Worm (Caenorhabditis elegans) whole organism, L2 larva: ENCODE data around the gene nhr-260.

Experiments
- F13H6.1 ChIP-seq: sonication (generic microtip); optimal IDR thresholded peaks from 2 replicates; lab custom pipeline; 2016; ENCODE audit warnings: missing genetic modification characterization, missing compliant biosample characterization
- R02D3.7 ChIP-seq: fragments of 150-350 bp; optimal IDR thresholded peaks from 2 replicates; lab custom pipeline; 2014; ENCODE audit warnings: missing biosample characterization, missing genetic modification characterization
- ZK546.5 ChIP-seq: sonication (generic microtip); optimal IDR thresholded peaks from 2 replicates; lab custom pipeline; 2017; ENCODE audit warnings: missing biosample characterization, missing genetic modification characterization
- alr-1 ChIP-seq: fragments of 150-350 bp; optimal IDR thresholded peaks from 2 replicates; lab custom pipeline; 2014; ENCODE audit warnings: missing biosample characterization, missing genetic modification characterization
- aly-2 ChIP-seq: fragments of 150-350 bp; optimal IDR thresholded peaks from 2 replicates; lab custom pipeline; 2014; ENCODE audit warnings: missing biosample characterization, missing genetic modification characterization
- ceh-16 ChIP-seq: fragments of 150-350 bp; optimal IDR thresholded peaks from 2 replicates; lab custom pipeline; 2014; ENCODE audit warnings: missing biosample characterization, missing genetic modification characterization
- dmd-4 ChIP-seq: sonication (generic microtip); optimal IDR thresholded peaks from 2 replicates; lab custom pipeline; 2017; ENCODE audit warnings: missing biosample characterization, missing genetic modification characterization
- elt-3 ChIP-seq: sonication (generic microtip); optimal IDR thresholded peaks from 2 replicates; lab custom pipeline; 2017; ENCODE audit warnings: missing biosample characterization, missing genetic modification characterization
- fos-1 ChIP-seq: fragments of 150-350 bp; optimal IDR thresholded peaks from 2 replicates; lab custom pipeline; 2014; ENCODE audit warnings: missing biosample characterization, missing genetic modification characterization
- gmeb-1 ChIP-seq: fragments of 150-350 bp; optimal IDR thresholded peaks from 2 replicates; lab custom pipeline; 2014; ENCODE audit warnings: missing biosample characterization, missing genetic modification characterization
- lin-13 ChIP-seq: fragments of 150-350 bp; optimal IDR thresholded peaks from 2 replicates; lab custom pipeline; 2014; ENCODE audit warnings: missing biosample characterization, missing genetic modification reagents, missing genetic modification characterization
- lin-39 ChIP-seq: fragments of 150-350 bp; optimal IDR thresholded peaks from 2 replicates; lab custom pipeline; 2014; ENCODE audit warnings: missing biosample characterization, missing genetic modification reagents, missing genetic modification characterization
- lsy-2 ChIP-seq, 2 experiments: fragments of 150-350 bp in 1 of 2; sonication (generic microtip) in 1 of 2; optimal IDR thresholded peaks; 2 replicates each; lab custom pipeline; 2014 to 2017; ENCODE audit warnings: missing biosample characterization in 2 of 2, missing genetic modification characterization in 2 of 2
- mab-5 ChIP-seq: fragments of 150-350 bp; optimal IDR thresholded peaks from 2 replicates; lab custom pipeline; 2014; ENCODE audit warnings: missing biosample characterization, missing genetic modification characterization
- mbf-1 ChIP-seq: sonication (generic microtip); optimal IDR thresholded peaks from 2 replicates; lab custom pipeline; 2017; ENCODE audit warnings: missing biosample characterization, missing genetic modification characterization
- mdl-1 ChIP-seq, 2 experiments: fragments of 150-350 bp in 1 of 2; sonication (generic microtip) in 1 of 2; optimal IDR thresholded peaks; 2 replicates each; lab custom pipeline; 2017; ENCODE audit warnings: missing biosample characterization in 2 of 2, missing genetic modification characterization in 2 of 2
- nhr-10 ChIP-seq: sonication (generic microtip); optimal IDR thresholded peaks from 2 replicates; lab custom pipeline; 2017; ENCODE audit warnings: missing biosample characterization, missing genetic modification characterization
- nhr-11 ChIP-seq: fragments of 150-350 bp; optimal IDR thresholded peaks from 2 replicates; lab custom pipeline; 2014; ENCODE audit warnings: missing biosample characterization, missing genetic modification characterization
- nhr-129 ChIP-seq: fragments of 150-350 bp; optimal IDR thresholded peaks from 2 replicates; lab custom pipeline; 2014; ENCODE audit warnings: missing biosample characterization, missing genetic modification characterization
- nhr-21 ChIP-seq: fragments of 150-350 bp; optimal IDR thresholded peaks from 2 replicates; lab custom pipeline; 2014; ENCODE audit warnings: missing biosample characterization, missing genetic modification characterization
- nhr-23 ChIP-seq: fragments of 150-350 bp; optimal IDR thresholded peaks from 2 replicates; lab custom pipeline; 2014; ENCODE audit warnings: missing biosample characterization, missing genetic modification reagents, missing genetic modification characterization
- nhr-237 ChIP-seq: fragments of 150-350 bp; optimal IDR thresholded peaks from 2 replicates; lab custom pipeline; 2014; ENCODE audit warnings: missing biosample characterization, missing genetic modification characterization
- nhr-25 ChIP-seq: fragments of 150-350 bp; sonication (generic microtip); optimal IDR thresholded peaks from 3 replicates; lab custom pipeline; 2014; ENCODE audit warnings: missing biosample characterization, missing genetic modification characterization
- nhr-77 ChIP-seq: fragments of 150-350 bp; optimal IDR thresholded peaks from 2 replicates; lab custom pipeline; 2014; ENCODE audit warnings: missing biosample characterization, missing genetic modification characterization
- peb-1 ChIP-seq: fragments of 150-350 bp; optimal IDR thresholded peaks from 2 replicates; lab custom pipeline; 2014; ENCODE audit warnings: missing biosample characterization, missing genetic modification characterization
- sem-4 ChIP-seq: fragments of 150-350 bp; optimal IDR thresholded peaks from 2 replicates; lab custom pipeline; 2014; ENCODE audit warnings: missing biosample characterization, missing genetic modification reagents, missing genetic modification characterization
- skn-1 ChIP-seq: sonication (generic microtip); optimal IDR thresholded peaks from 2 replicates; lab custom pipeline; 2017; ENCODE audit warnings: missing biosample characterization, missing genetic modification characterization
- sma-9 ChIP-seq, 2 experiments: fragments of 150-350 bp in 1 of 2; sonication (generic microtip) in 1 of 2; optimal IDR thresholded peaks; 2 replicates each; lab custom pipeline; 2014 to 2016; ENCODE audit warnings: missing genetic modification characterization in 2 of 2, mild to moderate bottlenecking in 1 of 2, missing biosample characterization in 1 of 2, missing compliant biosample characterization in 1 of 2, missing genetic modification reagents in 1 of 2, moderate library complexity in 1 of 2
- snpc-4 ChIP-seq: fragments of 150-350 bp; optimal IDR thresholded peaks from 2 replicates; lab custom pipeline; 2014; ENCODE audit warnings: missing biosample characterization, missing genetic modification characterization
- unc-55 ChIP-seq: fragments of 150-350 bp; sonication (generic microtip); optimal IDR thresholded peaks from 3 replicates; lab custom pipeline; 2014; ENCODE audit warnings: missing biosample characterization, missing genetic modification reagents, missing genetic modification characterization
- unc-62 ChIP-seq: fragments of 150-350 bp; optimal IDR thresholded peaks from 2 replicates; lab custom pipeline; 2014; ENCODE audit warnings: missing biosample characterization, missing genetic modification reagents, missing genetic modification characterization
- zag-1 ChIP-seq: fragments of 150-350 bp; optimal IDR thresholded peaks from 2 replicates; lab custom pipeline; 2014; ENCODE audit warnings: missing biosample characterization, missing genetic modification characterization
- ztf-1 ChIP-seq: fragments of 200-800 bp; sonication (Bioruptor generic); conservative IDR thresholded peaks from 2 replicates; pipeline ENCODE4 v1.3.6; 2022; ENCODE audit warnings: missing genetic modification characterization, missing compliant biosample characterization

The nhr-260 gene

DNA sequence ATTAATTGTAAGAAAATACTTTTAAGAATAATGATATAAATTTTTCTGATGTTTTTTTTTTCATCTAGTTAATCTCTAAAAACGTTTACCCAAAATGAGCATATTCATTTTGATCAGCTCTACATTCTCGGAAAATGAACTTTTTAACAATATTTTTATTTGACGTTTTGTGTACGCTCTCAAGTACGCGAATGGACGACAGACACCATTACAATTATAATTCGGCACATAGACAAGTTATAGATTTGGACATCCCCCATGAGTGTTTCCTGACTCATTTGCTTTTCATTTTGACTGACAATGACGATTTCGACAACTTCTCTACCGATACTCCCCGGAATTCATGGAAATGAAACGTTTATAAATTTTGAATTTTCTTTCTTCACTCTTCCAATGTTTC is 12.3 kb downstream of the nhr-260 start, which contains the start of gene sru-27:
sru-27 (plus strand) TSS at position 301 of the 400 bp plus-strand sequence.
- TF ChIP-seq sem-4 (tag; lab: Kevin White, UChicago) (no peak), unc-62 (no peak), lin-39 (no peak), unc-55 (GFP tag; lab: Kevin White, UChicago) (no peak), nhr-77 (tag; lab: Kevin White, UChicago) (no peak), fos-1 (tag; lab: Kevin White, UChicago) (no peak), lsy-2 (tag; optimal IDR thresholded peaks at IDR 0.05; lab: Kevin White, UChicago) (no peak), ceh-16 (no peak), skn-1 (no peak), alr-1 (no peak), nhr-23 (tag; lab: Kevin White, UChicago) (no peak)

DNA sequence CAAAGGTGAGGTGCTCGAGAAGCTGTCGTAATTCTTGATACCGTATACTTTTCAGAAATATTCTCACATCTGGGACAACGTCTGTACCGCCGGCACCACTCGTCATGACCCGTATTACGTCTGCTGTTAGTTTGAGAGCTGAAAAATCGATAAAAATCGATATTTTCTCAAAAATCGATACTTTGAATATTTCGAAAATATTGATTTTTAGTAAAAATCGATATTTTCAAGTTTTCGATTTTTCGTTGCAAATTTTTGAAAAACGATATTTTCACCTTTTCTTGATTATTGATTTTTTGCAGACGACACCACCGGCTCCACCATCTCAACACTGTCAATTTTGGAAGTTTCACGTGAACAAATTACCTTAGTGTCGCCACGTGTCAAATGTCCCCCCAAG is 15.7 kb downstream of the nhr-260 start:
- TF ChIP-seq aly-2 (tag; lab: Kevin White, UChicago) (no peak), mbf-1 (tag; lab: Kevin White, UChicago) (no peak), nhr-11 (tag; lab: Kevin White, UChicago) (no peak), skn-1 (no peak), lsy-2 (tag; optimal IDR thresholded peaks at IDR 0.05; lab: Kevin White, UChicago) (no peak), elt-3 (tag; lab: Kevin White, UChicago) (no peak), ZK546.5 (no peak), ceh-16 (no peak), sma-9 (GFP tag; optimal IDR thresholded peaks at IDR 0.05; lab: Kevin White, UChicago) (no peak), sma-9 (tag; optimal IDR thresholded peaks at IDR 0.05; lab: Kevin White, UChicago) (no peak), snpc-4 (tag; lab: Kevin White, UChicago) (no peak), lin-13 (no peak), gmeb-1 (tag; lab: Kevin White, UChicago) (no peak), nhr-10 (tag; lab: Kevin White, UChicago) (no peak), zag-1 (tag; lab: Kevin White, UChicago) (no peak), lin-39 (no peak), nhr-77 (tag; lab: Kevin White, UChicago) (no peak), ztf-1 (no peak), alr-1 (no peak), R02D3.7 (tag; lab: Kevin White, UChicago) (no peak)

DNA sequence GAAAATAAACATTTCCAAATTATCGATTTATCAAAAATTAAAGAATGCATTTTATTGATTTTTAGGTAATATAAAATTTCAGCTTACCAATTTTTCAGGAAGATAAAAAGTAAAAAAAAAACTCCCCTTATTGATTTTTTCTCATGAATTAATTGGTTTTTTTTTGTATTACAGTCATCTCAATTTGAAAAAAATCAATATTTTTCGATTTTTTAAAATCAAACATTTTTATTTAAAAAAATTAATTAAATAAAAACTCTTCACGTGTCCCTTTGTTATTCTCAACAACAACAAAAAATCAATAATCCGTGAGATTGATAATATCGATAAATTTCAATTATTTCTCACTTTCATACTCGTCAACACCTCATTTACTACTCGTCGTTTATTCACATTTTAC is 16.1 kb downstream of the nhr-260 start, which contains the start of gene C38C3.3:
C38C3.3 (plus strand) TSS at position 301 of the 400 bp plus-strand sequence.
- no peak for TF ChIP-seq unc-55 (GFP tag; lab: Kevin White, UChicago)
- TF ChIP-seq zag-1 (tag; lab: Kevin White, UChicago), result no peak
- no peak for TF ChIP-seq elt-3 (tag; lab: Kevin White, UChicago)
- TF ChIP-seq skn-1, result no peak
- no peak for TF ChIP-seq sma-9 (GFP tag; optimal IDR thresholded peaks at IDR 0.05; lab: Kevin White, UChicago)
- no peak for TF ChIP-seq sma-9 (tag; optimal IDR thresholded peaks at IDR 0.05; lab: Kevin White, UChicago)
- TF ChIP-seq nhr-25 (tag; lab: Kevin White, UChicago), result no peak
- no peak for TF ChIP-seq snpc-4 (tag; lab: Kevin White, UChicago)
- TF ChIP-seq mbf-1 (tag; lab: Kevin White, UChicago), result no peak
- no peak for TF ChIP-seq nhr-21 (tag; lab: Kevin White, UChicago)

DNA sequence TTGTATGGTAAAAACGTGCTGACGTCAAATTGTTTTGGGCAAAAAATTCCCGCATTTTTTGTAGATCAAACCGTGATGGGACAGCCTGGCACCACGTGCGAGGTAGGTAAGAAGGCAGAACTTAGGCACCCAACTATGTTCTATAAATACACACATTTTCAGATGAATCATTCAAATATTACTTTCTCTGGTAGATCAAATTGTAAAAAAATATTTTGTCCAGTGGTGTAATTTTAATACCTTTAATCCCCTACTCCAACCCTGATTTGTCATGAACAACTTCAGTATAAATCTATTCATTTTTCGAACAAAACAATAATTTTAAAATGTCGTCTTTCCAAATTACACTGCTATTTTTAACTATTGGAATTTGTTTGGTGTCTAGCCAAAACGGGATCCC is 17.0 kb downstream of the nhr-260 start, which contains the start of gene spig-7:
spig-7 (plus strand) TSS at position 301 of the 400 bp plus-strand sequence.
- TF ChIP-seq R02D3.7 (tag; lab: Kevin White, UChicago), result no peak
- no peak for TF ChIP-seq alr-1
- no peak for TF ChIP-seq nhr-129
- no peak for TF ChIP-seq sma-9 (GFP tag; optimal IDR thresholded peaks at IDR 0.05; lab: Kevin White, UChicago)
- no peak for TF ChIP-seq sma-9 (tag; optimal IDR thresholded peaks at IDR 0.05; lab: Kevin White, UChicago)
- no peak for TF ChIP-seq nhr-237 (tag; lab: Kevin White, UChicago)
- no peak for TF ChIP-seq peb-1 (tag; lab: Kevin White, UChicago)
- no peak for TF ChIP-seq lin-13
- TF ChIP-seq ceh-16, result no peak
- TF ChIP-seq unc-55 (GFP tag; lab: Kevin White, UChicago), result no peak
- no peak for TF ChIP-seq skn-1
- no peak for TF ChIP-seq sem-4 (tag; lab: Kevin White, UChicago)
- no peak for TF ChIP-seq nhr-11 (tag; lab: Kevin White, UChicago)
- TF ChIP-seq nhr-25 (tag; lab: Kevin White, UChicago), result no peak
- TF ChIP-seq F13H6.1 (tag; lab: Kevin White, UChicago), result no peak
- TF ChIP-seq mab-5 (tag; lab: Kevin White, UChicago), result no peak

DNA sequence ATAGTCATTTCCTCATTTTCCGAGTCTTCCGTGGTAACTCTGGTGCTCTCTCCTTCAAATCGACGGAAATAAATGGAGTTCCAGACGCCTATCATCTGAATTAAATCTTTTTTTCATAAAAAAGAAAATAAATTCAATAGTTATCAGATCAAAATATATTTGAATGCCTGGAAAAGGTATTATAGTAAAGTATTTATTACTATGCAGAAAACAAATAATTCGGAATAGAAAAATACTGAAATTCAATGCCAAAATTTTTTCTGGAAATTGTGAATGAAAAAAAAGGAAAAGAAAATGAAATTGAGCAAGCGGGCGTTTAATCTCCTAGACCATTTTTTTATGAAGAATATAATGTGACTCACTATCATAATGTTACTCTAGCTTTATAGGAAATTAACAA is 19.9 kb downstream of the nhr-260 start, which contains the start of gene C38C3.6:
C38C3.6 (minus strand) TSS at position 101 of the 400 bp plus-strand sequence.
- no peak for TF ChIP-seq sma-9 (GFP tag; optimal IDR thresholded peaks at IDR 0.05; lab: Kevin White, UChicago)
- TF ChIP-seq sma-9 (tag; optimal IDR thresholded peaks at IDR 0.05; lab: Kevin White, UChicago), result no peak
- no peak for TF ChIP-seq nhr-237 (tag; lab: Kevin White, UChicago)
- TF ChIP-seq sem-4 (tag; lab: Kevin White, UChicago), result no peak
- TF ChIP-seq nhr-21 (tag; lab: Kevin White, UChicago), result no peak
- TF ChIP-seq dmd-4 (tag; lab: Kevin White, UChicago), result no peak
- no peak for TF ChIP-seq mdl-1 (tag; optimal IDR thresholded peaks at IDR 0.05; lab: Kevin White, UChicago)
- no peak for TF ChIP-seq lin-39
- TF ChIP-seq ceh-16, result no peak
- TF ChIP-seq nhr-10 (tag; lab: Kevin White, UChicago), result no peak
